Fruit fly (Drosophila melanogaster) whole organism, wandering third instar larva: ENCODE measurements around the gene CG7300.

ENCODE experiments used
- CrebA ChIP-seq: fragments of 200-800 bp; sonication (Bioruptor generic); optimal IDR thresholded peaks from 2 replicates; lab custom pipeline; 2016; ENCODE audit warnings: missing biosample characterization, mild to moderate bottlenecking, missing genetic modification characterization, borderline replicate concordance
- Myc ChIP-seq: fragments of >200 bp; optimal IDR thresholded peaks from 2 replicates; lab custom pipeline; 2017
- OdsH ChIP-seq: fragments of 200-800 bp; sonication (Bioruptor generic); optimal IDR thresholded peaks from 2 replicates; lab custom pipeline; 2016; ENCODE audit warnings: missing biosample characterization, mild to moderate bottlenecking, missing genetic modification characterization
- dmrt93B ChIP-seq: fragments of 200-800 bp; sonication (Bioruptor generic); optimal IDR thresholded peaks from 2 replicates; lab custom pipeline; 2018; ENCODE audit warnings: missing biosample characterization, mild to moderate bottlenecking, missing genetic modification characterization
- dsf ChIP-seq: sonication (Bioruptor generic); optimal IDR thresholded peaks from 2 replicates; lab custom pipeline; 2016; ENCODE audit warnings: missing biosample characterization, missing genetic modification characterization, borderline replicate concordance
- lola ChIP-seq: fragments of >200 bp; optimal IDR thresholded peaks from 2 replicates; lab custom pipeline; 2017; ENCODE audit warnings: missing biosample characterization, missing genetic modification characterization
- sage ChIP-seq: fragments of 200-800 bp; sonication (Bioruptor generic); optimal IDR thresholded peaks from 2 replicates; lab custom pipeline; 2016; ENCODE audit warnings: missing biosample characterization, mild to moderate bottlenecking, missing genetic modification characterization
- usp ChIP-seq: fragments of >200 bp; optimal IDR thresholded peaks from 2 replicates; lab custom pipeline; 2017; ENCODE audit warnings: missing biosample characterization, missing genetic modification characterization

DNA sequence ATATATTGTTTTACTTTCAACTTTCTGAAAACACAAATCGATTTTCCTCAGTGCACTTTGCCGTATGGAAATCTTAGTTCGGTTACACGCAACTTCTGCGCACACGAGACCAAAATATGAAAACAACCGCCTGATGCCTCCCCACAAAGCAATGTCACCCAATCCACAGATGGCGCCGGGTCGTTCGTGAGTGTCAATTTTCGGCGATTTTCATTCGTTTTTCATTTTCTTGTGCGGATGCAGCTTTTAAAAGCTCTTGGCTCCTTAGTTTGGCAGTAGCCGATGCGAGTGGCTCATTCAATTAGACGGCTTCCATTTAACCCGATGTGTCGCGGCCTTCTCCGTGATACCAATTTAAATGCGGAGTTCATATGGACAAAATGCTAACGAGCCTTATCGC lies 26.1 kb upstream of the CG7300 start, which contains the start of gene CG6431:
- TF ChIP-seq sage (GFP tag; lab: Kevin White, UChicago) = no peak
- no peak for TF ChIP-seq lola
- no peak for TF ChIP-seq OdsH
- TF ChIP-seq Myc (lab: Kevin White, UChicago) = no peak
- TF ChIP-seq CrebA (GFP tag; lab: Kevin White, UChicago) = no peak
- TF ChIP-seq dsf (GFP tag; lab: Kevin White, UChicago) = no peak
- no peak for TF ChIP-seq usp (GFP tag; lab: Kevin White, UChicago)
- no peak for TF ChIP-seq dmrt93B (GFP tag; lab: Kevin White, UChicago)
